Worm (Caenorhabditis elegans) whole organism, L3 larva: ENCODE results near the gene F58E2.2.

Experiments
- R02D3.7 ChIP-seq: fragments of 150-350 bp; optimal IDR thresholded peaks from 2 replicates; lab custom pipeline; 2014; ENCODE audit warnings: missing biosample characterization, missing genetic modification characterization
- ZK546.5 ChIP-seq: sonication (generic microtip); optimal IDR thresholded peaks from 2 replicates; lab custom pipeline; 2017; ENCODE audit warnings: missing biosample characterization, missing genetic modification characterization
- aly-2 ChIP-seq: fragments of 150-350 bp; optimal IDR thresholded peaks from 2 replicates; lab custom pipeline; 2014; ENCODE audit warnings: missing biosample characterization, missing genetic modification characterization
- ceh-16 ChIP-seq: sonication (generic microtip); optimal IDR thresholded peaks from 2 replicates; lab custom pipeline; 2017; ENCODE audit warnings: missing biosample characterization, missing genetic modification characterization
- ceh-28 ChIP-seq: fragments of 150-350 bp; optimal IDR thresholded peaks from 2 replicates; lab custom pipeline; 2014; ENCODE audit warnings: missing biosample characterization, missing genetic modification reagents, missing genetic modification characterization
- ceh-82 ChIP-seq: fragments of 150-350 bp; optimal IDR thresholded peaks from 2 replicates; lab custom pipeline; 2014; ENCODE audit warnings: missing biosample characterization, missing genetic modification characterization
- ceh-9 ChIP-seq: sonication (generic microtip); optimal IDR thresholded peaks from 2 replicates; lab custom pipeline; 2018; ENCODE audit warnings: missing biosample characterization, missing genetic modification characterization
- egl-27 ChIP-seq: sonication (generic microtip); optimal IDR thresholded peaks from 4 replicates; lab custom pipeline; 2017; ENCODE audit warnings: missing biosample characterization, missing genetic modification reagents, missing genetic modification characterization
- egl-5 ChIP-seq: fragments of 150-350 bp; optimal IDR thresholded peaks from 2 replicates; lab custom pipeline; 2017; ENCODE audit warnings: missing biosample characterization, missing genetic modification reagents, missing genetic modification characterization, inconsistent platforms
- eor-1 ChIP-seq, 2 experiments: fragments of 150-350 bp; optimal IDR thresholded peaks; 2 replicates each; lab custom pipeline; 2014 to 2018; ENCODE audit warnings: missing biosample characterization in 2 of 2, missing genetic modification characterization in 2 of 2
- fkh-10 ChIP-seq: sonication (generic microtip); optimal IDR thresholded peaks from 2 replicates; lab custom pipeline; 2017; ENCODE audit warnings: missing biosample characterization, missing genetic modification reagents, missing genetic modification characterization
- fkh-2 ChIP-seq: fragments of 150-350 bp; optimal IDR thresholded peaks from 2 replicates; lab custom pipeline; 2014; ENCODE audit warnings: missing biosample characterization, missing genetic modification reagents, missing genetic modification characterization
- fos-1 ChIP-seq: fragments of 150-350 bp; optimal IDR thresholded peaks from 2 replicates; lab custom pipeline; 2014; ENCODE audit warnings: missing biosample characterization, missing genetic modification characterization
- lin-15B ChIP-seq: fragments of 150-350 bp; optimal IDR thresholded peaks from 2 replicates; lab custom pipeline; 2014; ENCODE audit warnings: missing biosample characterization, missing genetic modification characterization
- lin-39 ChIP-seq: fragments of 150-350 bp; optimal IDR thresholded peaks from 2 replicates; lab custom pipeline; 2018; ENCODE audit warnings: missing biosample characterization, missing genetic modification reagents, missing genetic modification characterization
- lsy-12 ChIP-seq: sonication (generic microtip); optimal IDR thresholded peaks from 2 replicates; lab custom pipeline; 2016; ENCODE audit warnings: mild to moderate bottlenecking, missing genetic modification characterization, missing compliant biosample characterization
- mml-1 ChIP-seq: fragments of 150-350 bp; sonication (generic microtip); optimal IDR thresholded peaks from 3 replicates; lab custom pipeline; 2014; ENCODE audit warnings: missing biosample characterization, missing genetic modification characterization
- nfya-1 ChIP-seq: sonication (generic microtip); optimal IDR thresholded peaks from 2 replicates; lab custom pipeline; 2017; ENCODE audit warnings: missing genetic modification characterization, mild to moderate bottlenecking, missing compliant biosample characterization, antibody characterized with exemption, moderate library complexity; ENCODE audit not compliant: insufficient read depth
- nhr-11 ChIP-seq: fragments of 150-350 bp; optimal IDR thresholded peaks from 2 replicates; lab custom pipeline; 2014; ENCODE audit warnings: missing biosample characterization, missing genetic modification characterization
- nhr-12 ChIP-seq: fragments of 150-350 bp; optimal IDR thresholded peaks from 2 replicates; lab custom pipeline; 2014; ENCODE audit warnings: missing biosample characterization, missing genetic modification characterization
- nhr-237 ChIP-seq: fragments of 150-350 bp; optimal IDR thresholded peaks from 2 replicates; lab custom pipeline; 2014; ENCODE audit warnings: missing biosample characterization, missing genetic modification characterization
- nhr-25 ChIP-seq: sonication (generic microtip); optimal IDR thresholded peaks from 2 replicates; lab custom pipeline; 2017; ENCODE audit warnings: missing biosample characterization, missing genetic modification characterization
- nhr-28 ChIP-seq: fragments of 150-350 bp; optimal IDR thresholded peaks from 2 replicates; lab custom pipeline; 2014; ENCODE audit warnings: missing biosample characterization, missing genetic modification characterization
- nhr-43 ChIP-seq: sonication (generic microtip); optimal IDR thresholded peaks from 2 replicates; lab custom pipeline; 2016; ENCODE audit warnings: mild to moderate bottlenecking, missing genetic modification characterization, missing compliant biosample characterization; ENCODE audit not compliant: poor library complexity, severe bottlenecking
- nhr-67 ChIP-seq: fragments of 150-350 bp; optimal IDR thresholded peaks from 2 replicates; lab custom pipeline; 2014; ENCODE audit warnings: missing biosample characterization, missing genetic modification characterization
- nhr-77 ChIP-seq: fragments of 150-350 bp; optimal IDR thresholded peaks from 2 replicates; lab custom pipeline; 2014; ENCODE audit warnings: missing biosample characterization, missing genetic modification characterization
- pha-4 ChIP-seq: fragments of 150-350 bp; optimal IDR thresholded peaks from 2 replicates; lab custom pipeline; 2014; ENCODE audit warnings: missing biosample characterization, missing genetic modification reagents, missing genetic modification characterization
- pqm-1 ChIP-seq: fragments of 150-350 bp; optimal IDR thresholded peaks from 2 replicates; lab custom pipeline; 2017; ENCODE audit warnings: missing biosample characterization, missing genetic modification characterization, inconsistent platforms
- sea-2 ChIP-seq: fragments of 150-350 bp; sonication (generic microtip); optimal IDR thresholded peaks from 4 replicates; lab custom pipeline; 2014; ENCODE audit warnings: missing biosample characterization, missing genetic modification reagents, missing genetic modification characterization
- skn-1 ChIP-seq: fragments of 150-350 bp; optimal IDR thresholded peaks from 2 replicates; lab custom pipeline; 2014; ENCODE audit warnings: missing biosample characterization, missing genetic modification characterization
- snpc-4 ChIP-seq: fragments of 150-350 bp; optimal IDR thresholded peaks from 2 replicates; lab custom pipeline; 2014; ENCODE audit warnings: missing biosample characterization, missing genetic modification characterization
- tbx-2 ChIP-seq: sonication (generic microtip); optimal IDR thresholded peaks from 2 replicates; lab custom pipeline; 2016; ENCODE audit warnings: mild to moderate bottlenecking, missing genetic modification characterization, missing compliant biosample characterization
- unc-62 ChIP-seq: fragments of 150-350 bp; sonication (generic microtip); optimal IDR thresholded peaks from 4 replicates; lab custom pipeline; 2014; ENCODE audit warnings: missing biosample characterization, missing genetic modification reagents, missing genetic modification characterization
- zag-1 ChIP-seq: fragments of 150-350 bp; optimal IDR thresholded peaks from 2 replicates; lab custom pipeline; 2014; ENCODE audit warnings: missing biosample characterization, missing genetic modification characterization
- ztf-11 ChIP-seq: fragments of 150-350 bp; optimal IDR thresholded peaks from 2 replicates; lab custom pipeline; 2014; ENCODE audit warnings: missing biosample characterization, missing genetic modification characterization
- ztf-4 ChIP-seq: fragments of 150-350 bp; optimal IDR thresholded peaks from 2 replicates; lab custom pipeline; 2014; ENCODE audit warnings: missing biosample characterization, missing genetic modification characterization

Gene F58E2.2

DNA sequence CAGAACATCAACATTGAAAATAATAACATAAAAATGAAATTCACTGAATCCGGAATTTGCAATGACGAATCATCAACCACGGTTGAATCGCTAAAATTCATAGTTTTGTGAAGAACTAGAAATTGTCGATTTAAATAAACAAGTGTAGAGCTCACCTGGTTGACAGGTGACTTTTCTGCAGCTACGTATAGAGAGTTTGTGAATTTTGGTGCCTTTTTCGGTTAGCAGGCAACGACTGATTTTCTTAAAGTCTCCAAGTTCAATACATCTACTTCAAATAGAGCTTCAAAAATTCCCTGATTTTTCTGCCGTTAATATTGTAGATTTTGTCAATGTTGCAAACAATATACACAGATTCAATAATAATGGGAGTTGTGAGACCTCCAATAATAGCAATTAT lies 7.3 kb downstream of the F58E2.2 start, which contains the start of gene srz-69:
Gene srz-69, minus strand, starts transcription at position 101 of the 400 bp plus-strand sequence.
- TF ChIP-seq fos-1 (tag; lab: Kevin White, UChicago), result no peak
- TF ChIP-seq nhr-25 (tag; lab: Kevin White, UChicago), result no peak
- TF ChIP-seq aly-2 (tag; lab: Kevin White, UChicago), result no peak
- no peak for TF ChIP-seq ceh-82 (tag; lab: Kevin White, UChicago)
- TF ChIP-seq sea-2 (GFP tag; lab: Kevin White, UChicago), result no peak
- no peak for TF ChIP-seq skn-1
- TF ChIP-seq ZK546.5 (tag; lab: Kevin White, UChicago), result no peak
- no peak for TF ChIP-seq nhr-237 (tag; lab: Kevin White, UChicago)
- no peak for TF ChIP-seq nhr-11 (tag; lab: Kevin White, UChicago)
- no peak for TF ChIP-seq R02D3.7 (tag; lab: Kevin White, UChicago)
- TF ChIP-seq ceh-28 (tag; lab: Kevin White, UChicago), result no peak
- TF ChIP-seq ceh-9 (tag; lab: Kevin White, UChicago), result no peak
- TF ChIP-seq egl-5 (tag; lab: Kevin White, UChicago), result no peak
- TF ChIP-seq zag-1 (tag; lab: Kevin White, UChicago), result no peak
- TF ChIP-seq ztf-11 (tag; lab: Kevin White, UChicago), result no peak
- no peak for TF ChIP-seq eor-1 (tag; optimal IDR thresholded peaks at IDR 0.05; lab: Kevin White, UChicago)
- no peak for TF ChIP-seq mml-1
- no peak for TF ChIP-seq nhr-67 (tag; lab: Kevin White, UChicago)
- TF ChIP-seq, all 47 proteins: peak for 0

- TF ChIP-seq nhr-43 (tag; lab: Kevin White, UChicago) (no peak), nhr-77 (tag; lab: Kevin White, UChicago) (no peak), ceh-9 (tag; lab: Kevin White, UChicago) (no peak), pqm-1 (tag; lab: Kevin White, UChicago) (no peak), fkh-2 (tag; lab: Kevin White, UChicago) (no peak), pha-4 (tag; lab: Kevin White, UChicago) (no peak), snpc-4 (tag; lab: Kevin White, UChicago) (no peak), ZK546.5 (tag; lab: Kevin White, UChicago) (no peak), ztf-4 (tag; lab: Kevin White, UChicago) (no peak), egl-27 (tag; lab: Kevin White, UChicago) (no peak), ceh-28 (tag; lab: Kevin White, UChicago) (no peak), nhr-28 (tag; lab: Kevin White, UChicago) (no peak), ceh-16 (tag; lab: Kevin White, UChicago) (no peak), lin-39 (tag; lab: Kevin White, UChicago) (no peak), skn-1 (no peak), egl-5 (tag; lab: Kevin White, UChicago) (no peak), nfya-1 (tag; lab: Kevin White, UChicago) (no peak), tbx-2 (tag; lab: Kevin White, UChicago) (no peak), fkh-10 (GFP tag; lab: Kevin White, UChicago) (no peak), nhr-12 (tag; lab: Kevin White, UChicago) (no peak)
Observed at ce11 chrIV:3478911-3479385, 9.1 kb downstream of the F58E2.2 start, which contains the start of the genes srz-70 and C09G12.5. Gene srz-70 (minus strand): TSS chrIV:3479011. Gene C09G12.5 (plus strand): TSS chrIV:3479335.

DNA sequence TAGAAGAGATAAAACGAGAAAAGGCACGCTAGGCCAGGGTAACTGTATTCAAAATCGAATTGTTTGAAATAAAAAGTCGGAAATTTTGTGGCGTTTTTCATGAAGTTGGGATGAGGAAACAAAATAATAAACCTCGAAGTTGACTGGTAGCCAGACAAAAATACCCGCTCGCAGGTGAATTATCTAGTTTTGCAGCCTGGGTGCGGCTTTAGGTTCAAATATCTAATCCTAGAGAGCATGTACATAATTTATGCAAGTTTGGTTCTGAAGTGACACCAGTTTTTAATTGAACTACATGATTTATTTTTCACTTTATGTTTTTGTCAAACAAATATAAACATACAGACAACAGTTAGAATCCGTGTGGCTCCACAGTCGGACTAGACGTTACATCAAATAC lies 11.9 kb downstream of the F58E2.2 start, which contains the start of gene srz-37:
Gene srz-37, minus strand, starts transcription at position 101 of the 400 bp plus-strand sequence.
- TF ChIP-seq nhr-11 (tag; lab: Kevin White, UChicago), result no peak
- TF ChIP-seq aly-2 (tag; lab: Kevin White, UChicago), result no peak
- no peak for TF ChIP-seq ztf-11 (tag; lab: Kevin White, UChicago)
- no peak for TF ChIP-seq fkh-2 (tag; lab: Kevin White, UChicago)
- TF ChIP-seq fos-1 (tag; lab: Kevin White, UChicago), result no peak

- no peak for TF ChIP-seq nhr-43 (tag; lab: Kevin White, UChicago)
- no peak for TF ChIP-seq R02D3.7 (tag; lab: Kevin White, UChicago)
- no peak for TF ChIP-seq lsy-12
- TF ChIP-seq snpc-4 (tag; lab: Kevin White, UChicago), result no peak
- no peak for TF ChIP-seq lin-15B
- no peak for TF ChIP-seq unc-62 (GFP tag; lab: Kevin White, UChicago)
- no peak for TF ChIP-seq zag-1 (tag; lab: Kevin White, UChicago)
- no peak for TF ChIP-seq egl-27 (tag; lab: Kevin White, UChicago)
- no peak for TF ChIP-seq pqm-1 (tag; lab: Kevin White, UChicago)
- TF ChIP-seq nfya-1 (tag; lab: Kevin White, UChicago), result no peak
- TF ChIP-seq nhr-67 (tag; lab: Kevin White, UChicago), result no peak
- TF ChIP-seq nhr-25 (tag; lab: Kevin White, UChicago), result no peak
- TF ChIP-seq ceh-82 (tag; lab: Kevin White, UChicago), result no peak
- TF ChIP-seq fkh-2 (tag; lab: Kevin White, UChicago), result no peak
- no peak for TF ChIP-seq sea-2 (GFP tag; lab: Kevin White, UChicago)
- TF ChIP-seq, all 47 proteins: peak for 0
Observed at ce11 chrIV:3482195-3482959, 12.5 kb downstream of the F58E2.2 start, which contains the start of gene srz-82. Gene srz-82 (plus strand): TSS chrIV:3482895.
